Fruit fly (Drosophila melanogaster) whole organism, adult: ENCODE measurements around the gene CG6873.

ENCODE experiments used
- CG7045 ChIP-seq: fragments of 200-800 bp; sonication (Bioruptor generic); optimal IDR thresholded peaks from 2 replicates; lab custom pipeline; 2017; ENCODE audit warnings: missing biosample characterization, mild to moderate bottlenecking, missing genetic modification characterization
- Mnt ChIP-seq: fragments of 200-800 bp; sonication (Bioruptor generic); optimal IDR thresholded peaks from 2 replicates; lab custom pipeline; 2016; ENCODE audit warnings: missing biosample characterization, mild to moderate bottlenecking, missing genetic modification characterization
- bab1 ChIP-seq: fragments of 200-800 bp; sonication (Bioruptor generic); optimal IDR thresholded peaks from 3 replicates; lab custom pipeline; 2019; ENCODE audit warnings: missing biosample characterization, mild to moderate bottlenecking, missing genetic modification characterization, moderate library complexity
- kay ChIP-seq: fragments of 200-800 bp; sonication (Bioruptor generic); peaks from one replicate; lab custom pipeline; 2016; ENCODE audit warnings: missing biosample characterization, missing genetic modification characterization, borderline replicate concordance
- toe ChIP-seq: fragments of 200-800 bp; sonication (Bioruptor generic); optimal IDR thresholded peaks from 2 replicates; lab custom pipeline; 2016; ENCODE audit warnings: missing biosample characterization, missing genetic modification characterization

- TF ChIP-seq toe (GFP tag; lab: Kevin White, UChicago) (no peak), bab1 (no peak), Mnt (GFP tag; lab: Kevin White, UChicago) (no peak), CG7045 (no peak), kay (GFP tag; lab: Kevin White, UChicago) (no peak)
Measured at dm6 chrX:18709565-18709964, 30.1 kb downstream of the CG6873 start, which contains the start of gene Cyp308a1.
